Worm (Caenorhabditis elegans) whole organism, mixed stage, embryonic: ENCODE data around the gene W04G3.11.

Source experiments
- elt-1 ChIP-seq: sonication (generic microtip); optimal IDR thresholded peaks from 2 replicates; lab custom pipeline; 2017; ENCODE audit warnings: missing genetic modification characterization, mild to moderate bottlenecking, missing compliant biosample characterization, antibody characterized with exemption, moderate library complexity, borderline replicate concordance; ENCODE audit not compliant: insufficient read depth
- ham-2 ChIP-seq: fragments of 200-800 bp; sonication (Bioruptor generic); optimal IDR thresholded peaks from 2 replicates; lab custom pipeline; 2018; ENCODE audit warnings: mild to moderate bottlenecking, missing genetic modification characterization, missing compliant biosample characterization
- pha-4 ChIP-seq: fragments of 150-350 bp; optimal IDR thresholded peaks from 2 replicates; lab custom pipeline; 2018; ENCODE audit warnings: missing biosample characterization, missing genetic modification reagents, missing genetic modification characterization
- unc-39 ChIP-seq: fragments of 150-350 bp; optimal IDR thresholded peaks from 2 replicates; lab custom pipeline; 2014; ENCODE audit warnings: missing biosample characterization, missing genetic modification characterization

DNA sequence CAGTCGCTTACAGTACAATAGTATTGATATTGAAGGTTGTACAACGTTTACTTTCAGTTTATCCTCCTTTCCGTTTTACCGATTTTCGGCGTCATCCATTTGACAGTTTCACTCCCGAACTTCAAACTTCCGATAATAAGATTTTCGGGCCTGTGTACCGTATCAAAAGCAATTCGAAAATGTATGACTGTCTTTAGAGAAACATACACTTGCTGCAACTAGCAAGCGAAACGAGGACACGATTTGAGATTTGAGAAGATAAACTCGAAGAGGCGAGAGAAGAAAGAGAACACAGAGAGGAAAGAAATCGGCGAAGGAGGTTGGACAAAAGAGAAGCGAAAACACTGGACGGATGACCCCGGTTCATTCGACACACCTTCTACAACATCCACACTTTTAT, 27.1 kb upstream of the W04G3.11 start, which contains the start of gene lpr-5:
- TF ChIP-seq pha-4 (tag; lab: Kevin White, UChicago) (no peak), ham-2 (GFP tag; lab: Kevin White, UChicago) (peak; percentile 9), unc-39 (tag; lab: Kevin White, UChicago) (no peak), elt-1 (no peak)
